Worm (Caenorhabditis elegans) whole organism, young adult: Measurements from ENCODE around the gene F52C6.4.

Source experiments
- mes-4 ChIP-seq: sonication (generic microtip); optimal IDR thresholded peaks from 2 replicates; lab custom pipeline; 2016; ENCODE audit warnings: missing genotype, missing genetic modification characterization, missing compliant biosample characterization
- nhr-27 ChIP-seq: fragments of 200-800 bp; sonication (Bioruptor generic); optimal IDR thresholded peaks from 2 replicates; lab custom pipeline; 2018; ENCODE audit warnings: mild to moderate bottlenecking, missing genetic modification characterization, moderate library complexity, missing compliant biosample characterization

DNA sequence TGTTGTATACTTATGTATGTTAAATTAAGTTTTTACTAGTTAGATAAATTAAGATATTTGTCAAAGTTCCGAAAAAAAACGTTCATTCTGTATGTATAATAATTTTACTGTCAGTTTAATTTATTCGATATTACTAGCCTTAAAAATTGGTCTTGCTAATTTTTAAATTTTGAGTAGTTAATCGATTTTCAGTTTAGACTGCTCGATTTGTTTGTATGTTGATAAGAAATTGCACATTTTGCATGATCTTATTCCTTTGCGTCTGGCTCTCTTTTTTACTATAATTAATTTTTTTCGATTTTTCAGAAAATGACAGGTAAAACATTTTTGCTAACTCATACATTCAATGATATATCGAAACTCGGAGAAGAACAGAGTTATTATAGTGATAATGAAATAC, 23.0 kb upstream of the F52C6.4 start, which contains the start of gene math-24:
- TF ChIP-seq nhr-27 (tag; lab: Kevin White, UChicago) (no peak), mes-4 (tag; lab: Kevin White, UChicago) (no peak)
